Worm (Caenorhabditis elegans): Measurements from ENCODE around the gene mrps-18B.

The mrps-18B gene

DNA sequence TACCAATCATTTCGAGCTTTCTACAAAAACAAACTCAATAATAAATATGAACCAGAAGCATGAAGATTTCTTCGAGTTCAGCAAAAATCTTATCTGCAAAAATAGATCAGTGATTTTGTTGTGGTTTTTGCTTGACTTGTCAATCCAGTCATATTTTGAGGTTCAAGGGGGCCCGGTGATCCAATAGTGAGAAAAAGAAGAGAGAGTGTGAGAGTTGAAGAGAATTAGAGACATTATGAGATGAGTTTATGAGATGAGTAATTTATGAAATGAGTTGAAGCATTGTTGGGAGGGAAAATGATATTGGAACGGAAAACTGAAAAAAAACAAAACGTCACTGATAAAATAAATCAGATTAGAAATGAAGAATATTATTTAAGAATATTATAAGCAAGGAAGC is 16.5 kb upstream of the mrps-18B start, which contains the start of gene T13H5.1:
Gene T13H5.1 (minus strand): TSS at position 101 of the 400 bp plus-strand sequence.
- no peak for TF ChIP-seq unc-62 (GFP tag; optimal IDR thresholded peaks at IDR 0.05)

DNA sequence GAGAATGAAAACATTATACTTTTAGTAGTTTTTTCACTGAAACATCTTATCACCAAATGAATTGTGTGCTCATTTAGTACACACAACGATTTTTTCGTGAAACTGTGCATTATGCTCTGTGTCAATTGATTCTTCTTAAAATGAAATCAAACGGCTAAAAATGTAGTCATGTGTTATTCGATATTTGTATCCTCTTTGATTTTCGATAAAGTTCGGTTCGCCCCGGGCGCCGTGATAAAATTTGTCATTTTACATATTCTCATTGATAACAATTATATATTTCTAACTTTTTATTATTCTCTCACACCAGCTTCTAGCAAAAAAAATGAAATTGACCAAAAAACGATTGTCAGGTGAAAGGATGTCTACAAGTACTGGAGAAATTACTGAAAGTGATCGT is 10.8 kb upstream of the mrps-18B start, which contains the start of gene ctg-2:
Gene ctg-2 (plus strand): TSS at position 326 of the 400 bp plus-strand sequence.
- no peak for TF ChIP-seq unc-62 (GFP tag; optimal IDR thresholded peaks at IDR 0.05)

ce11 chrII:8515521-8515920 is 10.0 kb upstream of the mrps-18B start:
- no peak for TF ChIP-seq unc-62 (GFP tag; optimal IDR thresholded peaks at IDR 0.05)

ce11 chrII:8516783-8517182 is 8.7 kb upstream of the mrps-18B start, which contains the start of gene rnh-2:
TSS of gene rnh-2 (plus strand) at chrII:8517150.
- TF ChIP-seq unc-62 (GFP tag; optimal IDR thresholded peaks at IDR 0.05), result no peak

DNA sequence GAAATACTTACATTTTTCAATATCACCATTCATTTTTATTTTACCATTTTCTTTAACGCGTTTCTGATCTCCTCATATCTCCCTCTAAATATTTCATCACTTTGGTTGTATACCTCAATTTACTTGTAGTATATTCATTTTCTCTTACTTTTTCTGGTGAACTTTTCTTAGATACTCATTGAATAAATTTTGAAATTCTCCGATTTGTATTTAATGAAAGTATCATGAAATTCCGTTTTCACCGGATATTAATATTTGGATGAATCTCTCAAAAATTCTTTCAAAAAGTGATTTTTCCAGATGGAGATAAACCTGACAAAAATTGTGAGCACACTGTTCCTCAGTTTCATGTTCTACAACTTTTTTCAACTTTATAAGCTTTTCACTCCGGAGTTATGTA is 7.3 kb upstream of the mrps-18B start, which contains the start of gene T13H5.8:
Gene T13H5.8 (plus strand): TSS at position 301 of the 400 bp plus-strand sequence.
- TF ChIP-seq unc-62 (GFP tag; optimal IDR thresholded peaks at IDR 0.05), result no peak

DNA sequence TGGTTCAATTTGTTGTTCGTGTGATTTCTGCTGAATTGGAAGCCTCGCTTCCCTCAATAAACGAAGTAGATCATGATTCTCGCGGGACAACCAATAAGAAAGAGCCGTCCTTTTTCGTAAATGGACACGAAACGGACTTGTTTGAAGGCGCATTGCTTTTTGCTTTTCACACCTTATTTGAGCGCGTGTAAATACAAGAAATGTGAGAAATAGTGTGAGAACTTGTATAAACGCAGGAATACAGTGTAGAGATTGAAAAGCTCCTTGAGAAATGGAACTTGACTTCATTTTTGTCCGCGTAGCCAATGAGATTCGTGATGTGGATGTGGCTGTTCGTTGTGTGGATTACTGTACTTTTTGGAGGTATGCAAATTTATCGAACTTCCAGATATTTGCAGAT is 4.9 kb upstream of the mrps-18B start, which contains the start of gene cht-2:
Gene cht-2 (plus strand): TSS at position 301 of the 400 bp plus-strand sequence.
- TF ChIP-seq unc-62 (GFP tag; optimal IDR thresholded peaks at IDR 0.05), result no peak

DNA sequence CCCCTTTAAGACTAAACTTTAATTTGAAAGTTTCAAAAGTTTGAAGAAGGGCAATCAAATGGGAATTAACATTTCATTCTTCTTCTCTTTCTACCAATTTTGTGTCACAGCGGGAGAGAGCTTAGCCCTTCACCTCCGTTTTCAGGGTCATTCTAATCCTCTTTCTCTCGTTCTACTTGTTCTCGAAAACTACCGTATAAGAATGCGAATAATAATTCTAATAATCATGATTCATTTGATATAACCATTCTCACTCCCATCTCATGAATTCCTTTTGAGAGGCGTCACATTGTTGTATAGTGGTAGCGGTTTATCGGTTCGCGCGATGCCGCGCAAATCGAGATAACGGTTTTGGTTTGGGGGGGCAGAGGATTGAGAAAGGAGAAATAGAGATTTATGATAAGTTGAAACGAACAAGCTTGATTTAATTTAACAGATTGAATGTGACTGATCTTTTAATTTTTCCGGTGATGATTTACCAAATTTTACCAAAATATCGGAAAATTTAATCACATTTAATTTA is 3.8 kb downstream of the mrps-18B start:
- no peak for TF ChIP-seq unc-62 (GFP tag; optimal IDR thresholded peaks at IDR 0.05)

ce11 chrII:8531181-8531759 is 5.8 kb downstream of the mrps-18B start, which contains the start of gene gldi-7:
TSS of gene gldi-7 (minus strand) at chrII:8531222.
- TF ChIP-seq unc-62 (GFP tag; optimal IDR thresholded peaks at IDR 0.05), result no peak

DNA sequence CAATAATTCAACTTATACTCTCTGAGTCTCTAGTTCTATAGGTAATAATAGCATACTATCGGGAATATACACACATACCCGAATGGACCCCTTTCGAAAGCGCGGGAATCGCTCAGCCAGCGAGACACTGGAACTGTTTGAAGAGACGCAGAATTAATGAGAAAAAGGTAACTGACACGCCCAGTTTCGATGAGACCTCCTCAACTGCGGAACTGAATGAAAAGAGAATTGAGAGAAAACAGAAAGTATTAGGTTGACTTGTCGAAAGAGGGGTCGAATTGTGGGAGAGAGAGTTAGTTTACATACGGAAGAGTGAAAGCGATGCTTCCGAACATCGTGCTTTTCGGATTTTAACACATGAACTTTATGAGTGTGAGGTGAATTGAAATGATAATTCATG is 6.5 kb downstream of the mrps-18B start:
- TF ChIP-seq unc-62 (GFP tag; optimal IDR thresholded peaks at IDR 0.05), result no peak

- no peak for TF ChIP-seq unc-62 (GFP tag; optimal IDR thresholded peaks at IDR 0.05)
Measured at ce11 chrII:8536060-8536459, 10.6 kb downstream of the mrps-18B start, which contains the start of gene W01C9.2. TSS of gene W01C9.2 (plus strand) at chrII:8536360.

DNA sequence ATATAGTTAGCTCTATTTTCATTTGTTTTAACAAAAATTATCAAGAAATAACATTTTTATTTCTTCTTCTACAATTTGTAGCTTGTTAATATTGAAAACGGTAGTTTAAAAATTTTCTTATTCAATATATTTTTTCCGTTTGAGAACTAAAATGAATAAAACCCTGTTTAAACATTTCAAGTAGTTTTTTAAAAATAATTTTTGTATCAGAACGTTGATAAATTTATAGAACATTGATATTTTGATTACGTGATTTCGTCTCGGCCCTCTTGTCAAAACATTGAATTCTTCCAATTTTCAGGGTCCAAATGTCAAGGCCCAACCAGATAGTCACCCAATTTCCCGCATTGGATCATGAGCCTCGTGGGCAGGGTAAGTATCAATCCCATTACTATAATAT is 14.9 kb downstream of the mrps-18B start, which contains the start of gene pqn-73:
Gene pqn-73 (plus strand): TSS at position 301 of the 400 bp plus-strand sequence.
- no peak for TF ChIP-seq unc-62 (GFP tag; optimal IDR thresholded peaks at IDR 0.05)

- TF ChIP-seq unc-62 (GFP tag; optimal IDR thresholded peaks at IDR 0.05), result no peak
Measured at ce11 chrII:8545315-8545714, 19.8 kb downstream of the mrps-18B start, which contains the start of gene decr-1.2. TSS of gene decr-1.2 (plus strand) at chrII:8545615.

DNA sequence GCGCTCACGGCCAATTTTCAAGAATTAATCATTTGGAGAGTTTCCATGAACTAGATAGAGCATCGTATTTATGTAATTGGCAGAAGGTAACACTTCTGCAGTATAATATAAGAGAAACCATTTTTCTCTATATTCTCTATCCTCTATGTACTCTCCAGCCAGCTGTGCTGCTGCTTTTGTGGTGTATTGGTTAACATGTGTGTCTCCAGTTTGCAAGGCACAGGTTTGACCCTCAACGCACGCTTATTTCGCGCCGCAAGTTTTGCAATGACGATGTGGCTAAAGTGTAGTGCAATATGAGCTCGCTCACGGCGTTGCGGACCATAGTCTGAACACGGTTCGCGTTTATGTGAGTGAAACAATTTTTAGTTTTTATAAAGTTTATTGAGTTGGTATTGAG is 21.5 kb downstream of the mrps-18B start:
- TF ChIP-seq unc-62 (GFP tag; optimal IDR thresholded peaks at IDR 0.05), result no peak

DNA sequence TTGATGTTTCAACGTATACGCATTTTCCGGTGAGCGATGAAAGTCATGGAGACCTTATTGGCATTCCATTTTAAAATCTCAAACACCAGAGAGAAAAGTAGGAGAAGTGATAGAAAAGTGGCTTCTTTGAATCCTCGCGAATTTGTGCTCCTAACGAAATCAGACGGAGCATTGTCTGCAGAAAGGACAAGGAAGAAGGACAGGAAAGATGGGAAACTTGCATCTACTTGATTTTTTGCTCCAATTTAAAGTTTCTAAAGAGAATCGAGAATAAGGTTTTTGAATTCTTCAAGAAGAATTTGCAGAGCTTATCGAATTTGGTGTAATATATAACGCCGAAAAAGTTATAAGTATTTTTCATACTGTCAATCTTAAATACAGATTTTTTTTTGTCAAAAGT is 25.6 kb downstream of the mrps-18B start:
- TF ChIP-seq unc-62 (GFP tag; optimal IDR thresholded peaks at IDR 0.05), result no peak

ce11 chrII:8554568-8554967 is 29.1 kb downstream of the mrps-18B start:
- no peak for TF ChIP-seq unc-62 (GFP tag; optimal IDR thresholded peaks at IDR 0.05)

DNA sequence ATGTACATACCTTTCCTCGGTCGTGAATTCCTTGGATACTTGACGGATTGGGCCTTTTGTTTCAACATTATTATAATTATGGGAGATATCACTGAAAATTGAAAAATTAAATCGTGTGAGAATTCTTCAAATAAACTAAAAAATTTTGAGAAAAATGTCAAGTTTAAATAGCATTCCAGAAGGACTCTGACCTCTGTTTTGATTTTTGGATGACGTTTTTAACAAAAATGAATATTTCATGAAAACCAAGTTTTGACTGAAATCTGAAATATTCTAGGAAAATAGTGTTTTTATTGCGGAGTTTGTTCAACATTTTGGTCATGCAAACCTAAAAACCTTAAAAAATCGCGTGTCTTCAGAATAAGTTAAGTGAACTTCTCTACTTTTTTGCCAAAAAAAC is 30.7 kb downstream of the mrps-18B start, which contains the start of gene glb-27:
Gene glb-27 (minus strand): TSS at position 101 of the 400 bp plus-strand sequence.
- no peak for TF ChIP-seq unc-62 (GFP tag; optimal IDR thresholded peaks at IDR 0.05)

DNA sequence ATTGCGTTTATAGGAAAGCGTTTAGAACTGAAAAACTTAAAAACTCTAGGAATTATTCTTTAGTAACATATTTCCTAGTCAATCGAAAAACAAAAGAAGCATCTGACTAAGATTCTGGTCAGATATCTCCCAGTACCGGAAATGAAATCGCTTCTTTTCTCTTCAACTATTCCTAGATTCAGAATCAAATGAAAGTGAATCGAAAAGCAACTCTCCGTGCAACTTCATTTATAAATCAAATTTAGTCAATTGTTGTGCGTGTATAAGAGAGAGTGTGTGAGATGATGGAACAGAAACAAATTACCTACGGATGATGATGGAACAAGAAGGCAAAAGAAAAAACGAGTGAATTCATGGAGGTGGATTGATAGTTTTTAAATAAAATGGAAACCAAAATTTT is 33.7 kb downstream of the mrps-18B start:
- no peak for TF ChIP-seq unc-62 (GFP tag; optimal IDR thresholded peaks at IDR 0.05)
